Worm (Caenorhabditis elegans): Measurements from ENCODE around the gene H12D21.5.
A peak's percentile ranks its signal among the peaks of the same experiment; 100 is the strongest.

DNA sequence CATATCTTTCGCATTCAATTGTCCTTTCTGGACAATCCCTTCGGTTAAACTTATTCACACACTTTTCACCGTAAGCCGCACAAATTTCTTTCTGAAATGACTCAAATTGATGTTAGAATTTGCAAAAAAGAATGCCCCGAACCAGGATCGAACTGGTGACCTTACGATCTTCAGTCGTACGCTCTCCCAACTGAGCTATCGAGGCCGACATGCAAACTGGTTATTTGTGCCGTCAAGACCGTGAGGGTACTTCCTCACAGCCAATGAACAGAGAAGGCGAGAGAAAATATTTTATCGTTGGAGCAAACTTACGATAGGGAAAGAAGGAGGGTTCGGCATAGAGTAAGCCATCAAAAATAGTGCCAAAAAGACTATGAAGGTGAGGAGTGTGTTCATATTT, 17.5 kb upstream of the H12D21.5 start:
- TF ChIP-seq unc-120 (tag; optimal IDR thresholded peaks at IDR 0.05; ENCODE audit: poor library complexity, severe bottlenecking) = peak; percentile 32
- TF ChIP-seq snpc-4 (tag; optimal IDR thresholded peaks at IDR 0.05) = no peak
- TF ChIP-seq elt-1 (tag; optimal IDR thresholded peaks at IDR 0.05; ENCODE audit: borderline replicate concordance, insufficient read depth) = no peak
- TF ChIP-seq hlh-1 (tag; optimal IDR thresholded peaks at IDR 0.05) = no peak
- no peak for TF ChIP-seq nhr-28 (tag; optimal IDR thresholded peaks at IDR 0.05)
- TF ChIP-seq cnd-1 (tag; optimal IDR thresholded peaks at IDR 0.05) = peak; percentile 19
- peak; percentile 52 for TF ChIP-seq sptf-1 (tag; optimal IDR thresholded peaks at IDR 0.05)
- no peak for TF ChIP-seq unc-62 (GFP tag; optimal IDR thresholded peaks at IDR 0.05)
- TF ChIP-seq zip-8 (tag; optimal IDR thresholded peaks at IDR 0.05) = no peak
- no peak for TF ChIP-seq ces-1 (GFP tag; optimal IDR thresholded peaks at IDR 0.05)
